Worm (Caenorhabditis elegans): ENCODE data around the gene cchl-1.

ce11 chrII:11236274-11236673, at the start of gene cchl-1:
- TF ChIP-seq dao-5 (tag; optimal IDR thresholded peaks at IDR 0.05) (no peak), him-1 (tag; optimal IDR thresholded peaks at IDR 0.05) (no peak)

Data from whole organism, L4/young adult.